Fruit fly (Drosophila melanogaster) S2 (cell line): ENCODE data around the gene CG4836.

Experiments used
- CG8478 ChIP-seq: fragments of >200 bp; optimal IDR thresholded peaks from 2 replicates; lab custom pipeline; 2018
- CTCF ChIP-seq, 2 experiments: fragments of >200 bp; optimal IDR thresholded peaks; 2 replicates each; lab custom pipeline; 2018

DNA sequence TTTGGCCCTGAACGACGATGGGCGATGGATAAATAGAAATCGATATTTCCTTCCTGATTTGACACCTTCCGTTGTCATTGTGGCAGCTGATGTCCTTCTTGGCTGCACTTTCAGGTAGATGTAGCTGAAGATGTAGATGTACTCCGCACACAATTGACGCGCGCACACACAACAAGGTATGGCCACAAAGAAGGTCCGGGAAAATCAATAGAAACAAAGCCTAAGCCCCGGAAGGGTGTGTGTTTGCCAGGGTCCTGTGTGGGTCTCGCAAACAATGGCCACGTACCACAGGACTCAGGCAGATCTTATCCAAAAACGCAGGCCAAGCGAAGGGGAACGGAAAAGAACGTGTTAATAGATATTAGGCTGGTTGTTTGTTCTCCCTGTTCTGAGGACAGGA, 18.3 kb upstream of the CG4836 start:
- no peak for TF ChIP-seq CG8478 (lab: Kevin White, UChicago)
- no peak for TF ChIP-seq CTCF (optimal IDR thresholded peaks at IDR 0.05; lab: Kevin White, UChicago)
